Fruit fly (Drosophila melanogaster): ENCODE measurements around the gene Cbp80.
A peak's percentile ranks its signal among the peaks of the same experiment; 100 is the strongest.

- peak; percentile 41 for TF ChIP-seq Meics (GFP tag; optimal IDR thresholded peaks at IDR 0.05)
- no peak for TF ChIP-seq Hand (GFP tag; optimal IDR thresholded peaks at IDR 0.05)
- TF ChIP-seq CG6683 (GFP tag; optimal IDR thresholded peaks at IDR 0.05), result no peak
- TF ChIP-seq pita (GFP tag; optimal IDR thresholded peaks at IDR 0.05), result no peak
- no peak for TF ChIP-seq en (GFP tag; optimal IDR thresholded peaks at IDR 0.05)
- no peak for TF ChIP-seq Ets97D (GFP tag; optimal IDR thresholded peaks at IDR 0.05)
These were observed 35.5 kb upstream of the Cbp80 start for dm6 chrX:4614325-4614724.
